Fruit fly (Drosophila melanogaster): ENCODE measurements around the gene CG34177.

The CG34177 gene

dm6 chr2L:4403013-4403604, 30.6 kb upstream of the CG34177 start, which contains the start of gene Dim1 (continued):
- TF ChIP-seq run (tag; optimal IDR thresholded peaks at IDR 0.05) = no peak
- TF ChIP-seq Bteb2 (GFP tag; optimal IDR thresholded peaks at IDR 0.05) = peak; percentile 38
- TF ChIP-seq CG18599 (GFP tag; optimal IDR thresholded peaks at IDR 0.05) = no peak
- no peak for TF ChIP-seq CG10959 (GFP tag; IDR thresholded peaks at IDR 0.05)
- no peak for TF ChIP-seq CG11456 (GFP tag; IDR thresholded peaks at IDR 0.05)
- peak; percentile 63; the same call in 1 of the 3 replicates for TF ChIP-seq hb (GFP tag; IDR thresholded peaks at IDR 0.05; ENCODE audit: partially characterized antibody)
- no peak for TF ChIP-seq jumu (GFP tag; optimal IDR thresholded peaks at IDR 0.05)
- no peak for TF ChIP-seq CG2120 (GFP tag; optimal IDR thresholded peaks at IDR 0.05)
- no peak for TF ChIP-seq ranshi (GFP tag; IDR thresholded peaks at IDR 0.05)
- no peak for TF ChIP-seq cg (GFP tag; optimal IDR thresholded peaks at IDR 0.05)
- no peak for TF ChIP-seq twi (tag; optimal IDR thresholded peaks at IDR 0.05)
- no peak for TF ChIP-seq Aef1 (GFP tag; IDR thresholded peaks at IDR 0.05)
- no peak for TF ChIP-seq Ravus (GFP tag; IDR thresholded peaks at IDR 0.05)
- TF ChIP-seq tup (GFP tag; optimal IDR thresholded peaks at IDR 0.05) = no peak
- no peak for TF ChIP-seq CG13296 (GFP tag; optimal IDR thresholded peaks at IDR 0.05)
- peak; percentile 74 for TF ChIP-seq amos (GFP tag; IDR thresholded peaks at IDR 0.05; ENCODE audit: partially characterized antibody)
- TF ChIP-seq CG18476 (GFP tag; optimal IDR thresholded peaks at IDR 0.05) = no peak
- TF ChIP-seq Dref (GFP tag; IDR thresholded peaks at IDR 0.05) = peak; percentile 91
- TF ChIP-seq fru (optimal IDR thresholded peaks at IDR 0.05) = no peak
- no peak for TF ChIP-seq bsh (GFP tag; optimal IDR thresholded peaks at IDR 0.05)
- no peak for TF ChIP-seq CG6175 (GFP tag; IDR thresholded peaks at IDR 0.05)
- peak; percentile 19 for TF ChIP-seq Lhr (GFP tag; optimal IDR thresholded peaks at IDR 0.05)
- TF ChIP-seq ems (GFP tag; optimal IDR thresholded peaks at IDR 0.05) = peak; percentile 15
- peak; percentile 61 for TF ChIP-seq knrl (GFP tag; IDR thresholded peaks at IDR 0.05; ENCODE audit: partially characterized antibody)
- TF ChIP-seq ap (GFP tag; IDR thresholded peaks at IDR 0.05) = no peak
- TF ChIP-seq ato (GFP tag; IDR thresholded peaks at IDR 0.05; ENCODE audit: partially characterized antibody) = peak; percentile 72
- no peak for TF ChIP-seq ase (GFP tag; IDR thresholded peaks at IDR 0.05)
- no peak for TF ChIP-seq pita (GFP tag; optimal IDR thresholded peaks at IDR 0.05)
- TF ChIP-seq chif (GFP tag; optimal IDR thresholded peaks at IDR 0.05) = no peak
- no peak for TF ChIP-seq lov (optimal IDR thresholded peaks at IDR 0.05)
- no peak for TF ChIP-seq lov (GFP tag; IDR thresholded peaks at IDR 0.05)
- no peak for TF ChIP-seq CG12769 (tag; optimal IDR thresholded peaks at IDR 0.05)
- TF ChIP-seq CG2712 (tag; optimal IDR thresholded peaks at IDR 0.05) = no peak
- TF ChIP-seq row (GFP tag; IDR thresholded peaks at IDR 0.05) = no peak
- TF ChIP-seq CG7963 (GFP tag; IDR thresholded peaks at IDR 0.05; ENCODE audit: partially characterized antibody) = peak; percentile 67; the same call in 2 of the 3 replicates
- TF ChIP-seq Oli (tag; optimal IDR thresholded peaks at IDR 0.05) = no peak
- no peak for TF ChIP-seq toy (GFP tag; IDR thresholded peaks at IDR 0.05)
- TF ChIP-seq CG11093 (GFP tag; IDR thresholded peaks at IDR 0.05) = no peak
- no peak for TF ChIP-seq crol (GFP tag; IDR thresholded peaks at IDR 0.05)
- TF ChIP-seq sr (GFP tag; IDR thresholded peaks at IDR 0.05) = no peak
- TF ChIP-seq Bdp1 (GFP tag; optimal IDR thresholded peaks at IDR 0.05) = no peak
- TF ChIP-seq gsb-n (tag; optimal IDR thresholded peaks at IDR 0.05) = no peak
- no peak for TF ChIP-seq CG16779 (GFP tag; IDR thresholded peaks at IDR 0.05)
- TF ChIP-seq ara (GFP tag; IDR thresholded peaks at IDR 0.05) = no peak
- no peak for TF ChIP-seq CG12236 (GFP tag; optimal IDR thresholded peaks at IDR 0.05)
- no peak for TF ChIP-seq CG1832 (GFP tag; optimal IDR thresholded peaks at IDR 0.05)
- TF ChIP-seq fd96Cb (tag; optimal IDR thresholded peaks at IDR 0.05) = no peak
- no peak for TF ChIP-seq zf30C (GFP tag; optimal IDR thresholded peaks at IDR 0.05)
- TF ChIP-seq grn (GFP tag; optimal IDR thresholded peaks at IDR 0.05) = no peak
- TF ChIP-seq dm (GFP tag; optimal IDR thresholded peaks at IDR 0.05) = no peak
- TF ChIP-seq Sry-δ (GFP tag; optimal IDR thresholded peaks at IDR 0.05) = peak; percentile 92
- TF ChIP-seq tio (GFP tag; optimal IDR thresholded peaks at IDR 0.05) = no peak

Data from whole organism, embryonic.